Worm (Caenorhabditis elegans): ENCODE measurements around the gene cyn-4.

- TF ChIP-seq pes-1 (GFP tag; IDR thresholded peaks at IDR 0.05) (peak; percentile 96), F13C5.2 (tag; optimal IDR thresholded peaks at IDR 0.05) (peak; percentile 97), ama-1 (optimal IDR thresholded peaks at IDR 0.05) (peak; percentile 89)
These were observed 32.3 kb downstream of the cyn-4 start for ce11 chrII:10840067-10840466.
